Worm (Caenorhabditis elegans) whole organism, L3 larva: ENCODE results near the gene gst-27.

Experiments used
- ZK546.5 ChIP-seq: sonication (generic microtip); optimal IDR thresholded peaks from 2 replicates; lab custom pipeline; 2017; ENCODE audit warnings: missing biosample characterization, missing genetic modification characterization
- ceh-82 ChIP-seq: fragments of 150-350 bp; optimal IDR thresholded peaks from 2 replicates; lab custom pipeline; 2014; ENCODE audit warnings: missing biosample characterization, missing genetic modification characterization
- eor-1 ChIP-seq, 2 experiments: fragments of 150-350 bp; optimal IDR thresholded peaks; 2 replicates each; lab custom pipeline; 2014 to 2018; ENCODE audit warnings: missing biosample characterization in 2 of 2, missing genetic modification characterization in 2 of 2
- hmg-11 ChIP-seq: sonication (generic microtip); optimal IDR thresholded peaks from 2 replicates; lab custom pipeline; 2016; ENCODE audit warnings: missing genetic modification characterization, missing compliant biosample characterization

- TF ChIP-seq eor-1 (tag; optimal IDR thresholded peaks at IDR 0.05; lab: Kevin White, UChicago) = no peak
- TF ChIP-seq hmg-11 (tag; lab: Kevin White, UChicago) = no peak
- no peak for TF ChIP-seq ceh-82 (tag; lab: Kevin White, UChicago)
- no peak for TF ChIP-seq ZK546.5 (tag; lab: Kevin White, UChicago)
These were observed 42.6 kb upstream of the gst-27 start for ce11 chrII:15208151-15208550.
